Fruit fly (Drosophila melanogaster) S2 (cell line): ENCODE data around the gene Srrm1.

Experiments used
- CG8478 ChIP-seq: fragments of >200 bp; optimal IDR thresholded peaks from 2 replicates; lab custom pipeline; 2018
- CTCF ChIP-seq, 2 experiments: fragments of >200 bp; optimal IDR thresholded peaks; 2 replicates each; lab custom pipeline; 2018

DNA sequence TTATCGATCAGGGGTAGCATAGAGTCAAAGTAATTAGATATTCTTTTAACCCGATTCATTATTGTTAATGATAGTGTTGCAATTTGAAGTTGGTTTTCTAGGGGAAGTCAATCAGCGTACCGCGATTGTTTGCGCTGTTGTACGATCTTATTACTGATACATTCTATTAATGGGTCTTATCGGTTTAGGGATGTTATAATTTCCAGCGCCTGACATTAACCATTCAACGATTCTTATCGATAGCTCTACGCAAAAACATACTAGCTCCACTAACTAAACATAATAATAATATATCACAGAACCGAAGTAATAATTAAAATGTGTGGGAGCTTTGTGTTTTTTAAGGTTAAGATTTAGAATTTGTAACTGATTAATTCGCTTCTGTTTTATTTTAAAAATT lies 25.1 kb upstream of the Srrm1 start, which contains the start of gene Cul6:
- TF ChIP-seq CG8478, result no peak
- TF ChIP-seq CTCF (optimal IDR thresholded peaks at IDR 0.05; lab: Kevin White, UChicago), result no peak
